Fruit fly (Drosophila melanogaster): Measurements from ENCODE around the gene Adh.

- TF ChIP-seq Hr39 (GFP tag; optimal IDR thresholded peaks at IDR 0.05) (peak; percentile 19), Ets96B (tag; optimal IDR thresholded peaks at IDR 0.05) (no peak), Eip75B (GFP tag; optimal IDR thresholded peaks at IDR 0.05) (peak; percentile 83), CG3919 (GFP tag; optimal IDR thresholded peaks at IDR 0.05) (peak; percentile 8), achi (GFP tag; optimal IDR thresholded peaks at IDR 0.05) (peak; percentile 53), Met (GFP tag; optimal IDR thresholded peaks at IDR 0.05) (peak; percentile 51), esn (GFP tag; optimal IDR thresholded peaks at IDR 0.05) (peak; percentile 59), dac (GFP tag; optimal IDR thresholded peaks at IDR 0.05) (no peak), fkh (GFP tag; optimal IDR thresholded peaks at IDR 0.05) (no peak), CG6163 (GFP tag; IDR thresholded peaks at IDR 0.05) (peak; percentile 9; the same call in 1 of the 3 replicates), Eip78C (GFP tag) (peak; percentile 86), vri (GFP tag; optimal IDR thresholded peaks at IDR 0.05) (no peak)
Observed at dm6 chr2L:14571673-14572461, 43.5 kb upstream of the Adh start.
